Worm (Caenorhabditis elegans): ENCODE measurements around the gene rom-3.
A peak's percentile ranks its signal among the peaks of the same experiment; 100 is the strongest.

rom-3 gene

ce11 chrIV:16924092-16924491, 46.2 kb downstream of the rom-3 start, which contains the start of gene nep-24:
nep-24 (plus strand) TSS chrIV:16924392.
- TF ChIP-seq lim-7 (GFP tag; IDR thresholded peaks at IDR 0.05) (no peak), F10B5.3 (tag; optimal IDR thresholded peaks at IDR 0.05) (no peak)

- TF ChIP-seq egl-43 (GFP tag; IDR thresholded peaks at IDR 0.05) (0 out of 2 replicates have a peak, but pooled peaks have one; percentile 24), lin-29 (GFP tag; IDR thresholded peaks at IDR 0.05) (no peak), zip-11 (GFP tag; IDR thresholded peaks at IDR 0.05) (no peak), ZK337.2 (GFP tag; IDR thresholded peaks at IDR 0.05) (no peak), ceh-32 (tag; optimal IDR thresholded peaks at IDR 0.05; ENCODE audit: poor library complexity) (no peak), nhr-76 (tag; optimal IDR thresholded peaks at IDR 0.05) (no peak), mes-2 (tag; optimal IDR thresholded peaks at IDR 0.05; ENCODE audit: poor library complexity, severe bottlenecking) (no peak), set-16 (GFP tag; IDR thresholded peaks at IDR 0.05) (peak; percentile 59; the same call in 1 of the 2 replicates), aha-1 (tag) (peak; percentile 34), snpc-1.2 (GFP tag; IDR thresholded peaks at IDR 0.05) (0 out of 2 replicates have a peak, but pooled peaks have one; percentile 35), spr-3 (GFP tag; optimal IDR thresholded peaks at IDR 0.05) (no peak)
These were observed 48.3 kb downstream of the rom-3 start for ce11 chrIV:16921999-16922398.

ce11 chrIV:16920041-16920440, 50.2 kb downstream of the rom-3 start, which contains the start of gene nep-23:
nep-23 (plus strand) TSS chrIV:16920341.
- TF ChIP-seq saeg-2 (GFP tag; IDR thresholded peaks at IDR 0.05) (no peak), daf-12 (tag; optimal IDR thresholded peaks at IDR 0.05) (no peak), ztf-11 (tag; optimal IDR thresholded peaks at IDR 0.05) (no peak), hif-1 (tag; optimal IDR thresholded peaks at IDR 0.05) (no peak), mdl-1 (tag; optimal IDR thresholded peaks at IDR 0.05) (no peak), Y75B8A.6 (GFP tag; IDR thresholded peaks at IDR 0.05) (no peak), egl-27 (tag; optimal IDR thresholded peaks at IDR 0.05) (no peak), F49E8.2 (tag; optimal IDR thresholded peaks at IDR 0.05; ENCODE audit: borderline replicate concordance) (no peak), attf-4 (tag; optimal IDR thresholded peaks at IDR 0.05) (no peak), ces-1 (GFP tag; optimal IDR thresholded peaks at IDR 0.05) (no peak), Y105C5A.15 (GFP tag; IDR thresholded peaks at IDR 0.05) (no peak), zfp-3 (GFP tag; conservative IDR thresholded peaks at IDR 0.05) (no peak)

DNA sequence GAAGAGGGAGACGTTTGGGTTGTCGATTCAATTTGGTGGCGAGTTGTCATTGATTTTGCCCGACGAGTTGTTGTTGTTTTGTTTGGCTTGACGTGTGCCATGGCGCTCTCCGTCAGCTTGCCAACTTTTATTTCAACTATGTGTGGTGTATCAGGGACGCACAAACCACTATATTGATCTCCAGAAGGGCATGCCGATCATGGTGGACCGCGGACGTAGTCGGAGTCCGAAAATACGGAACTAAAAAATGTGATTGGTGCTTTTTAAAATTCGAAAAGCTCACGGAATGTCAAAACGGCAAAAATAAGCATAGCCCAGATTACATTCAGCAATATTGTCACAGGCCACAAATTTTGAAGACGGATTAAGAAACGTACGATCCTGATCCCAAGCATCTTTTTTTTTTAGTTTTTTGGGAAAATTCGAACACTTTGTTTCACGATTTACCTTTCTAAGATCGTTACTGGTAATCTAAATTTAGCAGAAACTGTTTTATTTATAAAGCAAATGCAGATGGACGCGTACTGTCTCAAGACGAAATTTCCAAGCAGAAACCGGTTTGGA, 51.0 kb downstream of the rom-3 start, which contains the start of the genes Y116A8C.470 and Y116A8C.463:
TSS of gene Y116A8C.470 (minus strand) at position 101 of the 564 bp plus-strand sequence.
TSS of gene Y116A8C.463 (plus strand) at position 514 of the 564 bp plus-strand sequence.
- TF ChIP-seq lin-15B (tag; optimal IDR thresholded peaks at IDR 0.05): no peak
- TF ChIP-seq set-16 (GFP tag; IDR thresholded peaks at IDR 0.05): no peak
- TF ChIP-seq Y48G9A.11 (GFP tag; IDR thresholded peaks at IDR 0.05): no peak
- TF ChIP-seq lir-3 (tag; optimal IDR thresholded peaks at IDR 0.05): no peak
- no peak for TF ChIP-seq ama-1 (optimal IDR thresholded peaks at IDR 0.05)
- no peak for TF ChIP-seq mdt-29 (GFP tag; IDR thresholded peaks at IDR 0.05)
- no peak for TF ChIP-seq lin-13 (GFP tag; optimal IDR thresholded peaks at IDR 0.05)
- no peak for TF ChIP-seq ztf-11 (tag; optimal IDR thresholded peaks at IDR 0.05)
- no peak for TF ChIP-seq lin-1 (GFP tag; IDR thresholded peaks at IDR 0.05)
- TF ChIP-seq daf-19 (GFP tag; conservative IDR thresholded peaks at IDR 0.05): no peak
- no peak for TF ChIP-seq rbr-2 (tag; optimal IDR thresholded peaks at IDR 0.05)
- TF ChIP-seq arid-1 (GFP tag; conservative IDR thresholded peaks at IDR 0.05): no peak
- no peak for TF ChIP-seq nhr-25 (tag; optimal IDR thresholded peaks at IDR 0.05; ENCODE audit: borderline replicate concordance, insufficient read depth)
- TF ChIP-seq Y5F2A.4 (GFP tag; optimal IDR thresholded peaks at IDR 0.05): no peak
- no peak for TF ChIP-seq dpl-1 (GFP tag; optimal IDR thresholded peaks at IDR 0.05)
- TF ChIP-seq T26A8.4 (GFP tag; IDR thresholded peaks at IDR 0.05): no peak
